Worm (Caenorhabditis elegans) whole organism, L4 larva: ENCODE data around the gene F10C1.3.

Experiments
- ama-1 ChIP-seq: fragments of 150-350 bp; optimal IDR thresholded peaks from 2 replicates; lab custom pipeline; 2014; ENCODE audit warnings: inconsistent platforms, mixed read lengths
- dmd-9 ChIP-seq: fragments of 200-800 bp; sonication (Bioruptor generic); IDR thresholded peaks from 2 replicates; pipeline ENCODE4 v1.3.6; 2022; ENCODE audit warnings: missing genetic modification reagents, missing genetic modification characterization, missing compliant biosample characterization
- lsy-2 ChIP-seq, 2 experiments: fragments of 150-350 bp in 1 of 2; sonication (generic microtip) in 1 of 2; optimal IDR thresholded peaks; 2 replicates each; lab custom pipeline; 2014 to 2017; ENCODE audit warnings: missing biosample characterization in 2 of 2, missing genetic modification characterization in 2 of 2
- skn-1 ChIP-seq: fragments of 150-350 bp; optimal IDR thresholded peaks from 2 replicates; lab custom pipeline; 2014; ENCODE audit warnings: missing biosample characterization, missing genetic modification characterization
- unc-62 ChIP-seq, 3 experiments: fragments of 150-350 bp in 1 of 3; sonication (generic microtip); optimal IDR thresholded peaks in 2 of 3; peaks in 1 of 3; 1 replicate in 1 of 3; 2 replicates in 2 of 3; lab custom pipeline; 2014 to 2017; ENCODE audit warnings: missing biosample characterization in 3 of 3, missing genetic modification characterization in 3 of 3, missing genetic modification reagents in 3 of 3, missing genotype in 1 of 3

DNA sequence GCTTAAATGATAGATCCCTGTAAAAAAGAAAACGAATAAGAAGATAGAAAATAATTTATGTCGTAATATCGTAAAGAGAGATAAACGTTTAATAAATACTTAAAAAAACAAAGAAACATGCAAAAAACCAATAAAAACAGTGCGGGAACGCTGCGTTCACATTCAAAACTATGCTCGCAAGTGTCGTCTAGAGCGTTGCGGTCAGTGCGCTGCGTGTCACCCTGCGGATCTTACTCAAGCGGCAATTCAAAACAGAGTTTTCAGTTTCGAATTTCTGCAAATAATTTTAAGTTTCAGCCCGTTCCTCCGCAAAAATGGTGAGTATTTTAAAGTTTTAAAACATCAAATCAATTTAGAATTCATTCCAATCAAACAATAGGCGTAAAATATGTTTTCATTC lies 42.7 kb downstream of the F10C1.3 start, which contains the start of the genes tiar-1 and lelo-4:
- TF ChIP-seq ama-1 (lab: Kevin White, UChicago) (peak; percentile 47), skn-1 (tag; lab: Kevin White, UChicago) (no peak), lsy-2 (tag; optimal IDR thresholded peaks at IDR 0.05; lab: Kevin White, UChicago) (peak in 1 of 2 experiments; percentile 83), dmd-9 (no peak), unc-62 (GFP tag; optimal IDR thresholded peaks at IDR 0.05 in 1 of 2; lab: Kevin White, UChicago) (peak in 1 of 2 experiments; percentile 87), unc-62 (tag; optimal IDR thresholded peaks at IDR 0.05; lab: Kevin White, UChicago) (no peak)
